Worm (Caenorhabditis elegans) whole organism, L1 larva: ENCODE results near the gene str-6.

Source experiments
- C04F5.9 ChIP-seq: sonication (generic microtip); optimal IDR thresholded peaks from 2 replicates; lab custom pipeline; 2016; ENCODE audit warnings: missing genetic modification characterization, missing compliant biosample characterization
- C34B4.2 ChIP-seq: sonication (generic microtip); optimal IDR thresholded peaks from 2 replicates; lab custom pipeline; 2017; ENCODE audit warnings: mild to moderate bottlenecking, missing genetic modification characterization, missing compliant biosample characterization
- aha-1 ChIP-seq: fragments of 150-350 bp; optimal IDR thresholded peaks from 2 replicates; lab custom pipeline; 2014; ENCODE audit warnings: missing biosample characterization, missing genetic modification characterization
- alr-1 ChIP-seq: fragments of 200-800 bp; sonication (Bioruptor generic); optimal IDR thresholded peaks from 2 replicates; lab custom pipeline; 2018; ENCODE audit warnings: borderline replicate concordance, mild to moderate bottlenecking, missing genetic modification characterization, missing compliant biosample characterization
- aly-2 ChIP-seq: fragments of 150-350 bp; optimal IDR thresholded peaks from 2 replicates; lab custom pipeline; 2014; ENCODE audit warnings: missing biosample characterization, missing genetic modification characterization
- blmp-1 ChIP-seq: fragments of 150-350 bp; optimal IDR thresholded peaks from 2 replicates; lab custom pipeline; 2014; ENCODE audit warnings: missing biosample characterization, missing genetic modification characterization
- ceh-8 ChIP-seq: fragments of 200-800 bp; sonication (Bioruptor generic); optimal IDR thresholded peaks from 2 replicates; lab custom pipeline; 2018; ENCODE audit warnings: mild to moderate bottlenecking, missing genetic modification characterization, moderate library complexity, missing compliant biosample characterization
- ceh-90 ChIP-seq: sonication (generic microtip); optimal IDR thresholded peaks from 2 replicates; lab custom pipeline; 2016; ENCODE audit warnings: missing genetic modification characterization, missing compliant biosample characterization
- dpl-1 ChIP-seq, 3 experiments: fragments of 150-350 bp in 2 of 3; sonication (generic microtip) in 1 of 3; optimal IDR thresholded peaks; 2 replicates each; lab custom pipeline; 2014 to 2017; ENCODE audit warnings: missing biosample characterization in 3 of 3, missing genetic modification characterization in 3 of 3, missing genetic modification reagents in 3 of 3
- efl-1 ChIP-seq, 4 experiments: fragments of 150-350 bp; optimal IDR thresholded peaks in 3 of 4; peaks in 1 of 4; 1 replicate in 1 of 4; 2 replicates in 3 of 4; lab custom pipeline; 2014; ENCODE audit warnings: missing biosample characterization in 2 of 4, missing genetic modification characterization in 2 of 4, missing genetic modification reagents in 2 of 4
- egl-27 ChIP-seq, 2 experiments: fragments of 150-350 bp in 1 of 2; sonication (generic microtip); optimal IDR thresholded peaks; 3 replicates each; lab custom pipeline; 2017 to 2018; ENCODE audit warnings: missing biosample characterization in 2 of 2, missing genetic modification characterization in 2 of 2, missing genetic modification reagents in 2 of 2
- elt-3 ChIP-seq, 6 experiments: fragments of 150-350 bp in 1 of 6; sonication (generic microtip); optimal IDR thresholded peaks; 2 replicates each; lab custom pipeline; 2017 to 2018; ENCODE audit warnings: missing biosample characterization in 6 of 6, missing genetic modification characterization in 6 of 6, inconsistent platforms in 1 of 6
- fkh-10 ChIP-seq: sonication (generic microtip); optimal IDR thresholded peaks from 2 replicates; lab custom pipeline; 2017; ENCODE audit warnings: missing biosample characterization, missing genetic modification reagents, missing genetic modification characterization
- fkh-8 ChIP-seq: sonication (generic microtip); optimal IDR thresholded peaks from 2 replicates; lab custom pipeline; 2016; ENCODE audit warnings: mild to moderate bottlenecking, missing genetic modification characterization, missing compliant biosample characterization
- hlh-17 ChIP-seq: fragments of 200-800 bp; sonication (Bioruptor generic); optimal IDR thresholded peaks from 2 replicates; lab custom pipeline; 2018; ENCODE audit warnings: missing genetic modification characterization, mild to moderate bottlenecking, missing compliant biosample characterization, moderate library complexity, borderline replicate concordance
- irx-1 ChIP-seq: sonication (generic microtip); optimal IDR thresholded peaks from 2 replicates; lab custom pipeline; 2016; ENCODE audit warnings: missing genetic modification characterization, missing compliant biosample characterization
- isw-1 ChIP-seq: fragments of 200-800 bp; sonication (Bioruptor generic); IDR thresholded peaks from 2 replicates; pipeline ENCODE4 v1.3.6; 2022; ENCODE audit warnings: missing genetic modification characterization, missing compliant biosample characterization
- lir-3 ChIP-seq: sonication (generic microtip); optimal IDR thresholded peaks from 2 replicates; lab custom pipeline; 2016; ENCODE audit warnings: mild to moderate bottlenecking, missing genetic modification characterization, moderate library complexity, missing compliant biosample characterization; ENCODE audit not compliant: poor library complexity
- mdl-1 ChIP-seq, 2 experiments: fragments of 150-350 bp; optimal IDR thresholded peaks; 2 replicates each; lab custom pipeline; 2014 to 2017; ENCODE audit warnings: missing biosample characterization in 2 of 2, missing genetic modification characterization in 2 of 2, inconsistent platforms in 1 of 2
- nhr-71 ChIP-seq: sonication (generic microtip); optimal IDR thresholded peaks from 2 replicates; lab custom pipeline; 2016; ENCODE audit warnings: mild to moderate bottlenecking, missing genetic modification characterization, moderate library complexity, missing compliant biosample characterization
- nhr-76 ChIP-seq: sonication (generic microtip); optimal IDR thresholded peaks from 2 replicates; lab custom pipeline; 2017; ENCODE audit warnings: missing biosample characterization, missing genetic modification characterization
- nhr-85 ChIP-seq: sonication (generic microtip); peaks from one replicate; lab custom pipeline; 2016; ENCODE audit warnings: missing genetic modification characterization, inconsistent platforms, missing compliant biosample characterization
- pag-3 ChIP-seq: sonication (generic microtip); optimal IDR thresholded peaks from 2 replicates; lab custom pipeline; 2017; ENCODE audit warnings: missing genetic modification characterization, mild to moderate bottlenecking, missing compliant biosample characterization, antibody characterized with exemption, borderline replicate concordance; ENCODE audit not compliant: insufficient read depth
- snpc-4 ChIP-seq: fragments of 150-350 bp; optimal IDR thresholded peaks from 2 replicates; lab custom pipeline; 2014; ENCODE audit warnings: missing biosample characterization, missing genetic modification characterization
- sup-37 ChIP-seq: fragments of 200-800 bp; sonication (Bioruptor generic); optimal IDR thresholded peaks from 2 replicates; lab custom pipeline; 2018; ENCODE audit warnings: mild to moderate bottlenecking, missing genetic modification characterization, missing compliant biosample characterization
- tbx-2 ChIP-seq: sonication (generic microtip); optimal IDR thresholded peaks from 2 replicates; lab custom pipeline; 2016; ENCODE audit warnings: missing genetic modification characterization, missing compliant biosample characterization
- unc-130 ChIP-seq: fragments of 150-350 bp; optimal IDR thresholded peaks from 2 replicates; lab custom pipeline; 2017; ENCODE audit warnings: missing biosample characterization, missing genetic modification characterization, inconsistent platforms
- xbp-1 ChIP-seq: sonication (generic microtip); optimal IDR thresholded peaks from 2 replicates; lab custom pipeline; 2016; ENCODE audit warnings: missing genetic modification characterization, missing compliant biosample characterization
- zip-4 ChIP-seq: fragments of 200-800 bp; sonication (Bioruptor generic); optimal IDR thresholded peaks from 2 replicates; lab custom pipeline; 2018; ENCODE audit warnings: mild to moderate bottlenecking, missing genetic modification characterization, moderate library complexity, missing compliant biosample characterization
- ztf-11 ChIP-seq, 2 experiments: sonication (generic microtip); optimal IDR thresholded peaks; 2 replicates each; lab custom pipeline; 2016 to 2017; ENCODE audit warnings: missing genetic modification characterization in 2 of 2, missing biosample characterization in 1 of 2, missing compliant biosample characterization in 1 of 2

The str-6 gene

ce11 chrV:15707982-15708381 is 42.0 kb downstream of the str-6 start (continued):
- no peak for TF ChIP-seq fkh-8
- no peak for TF ChIP-seq nhr-76 (tag; lab: Kevin White, UChicago)

ce11 chrV:15704745-15705144 is 45.3 kb downstream of the str-6 start, which contains the start of gene twk-34:
Gene twk-34, plus strand, starts transcription at chrV:15704960.
- TF ChIP-seq xbp-1 (tag; lab: Kevin White, UChicago) (no peak), zip-4 (no peak), hlh-17 (no peak), elt-3 (tag; optimal IDR thresholded peaks at IDR 0.05; lab: Kevin White, UChicago) (peak in 1 of 6 experiments; percentile 51), egl-27 (tag; optimal IDR thresholded peaks at IDR 0.05; lab: Kevin White, UChicago) (no peak), blmp-1 (tag; lab: Kevin White, UChicago) (peak; percentile 5), ceh-90 (tag; lab: Kevin White, UChicago) (no peak), nhr-85 (peak; percentile 29), nhr-71 (tag; lab: Kevin White, UChicago) (no peak)
- TF ChIP-seq, all 84 proteins: peak for 3

ce11 chrV:15702263-15702662 is 47.8 kb downstream of the str-6 start, which contains the start of gene nhr-53:
Gene nhr-53, minus strand, starts transcription at chrV:15702363.
- TF ChIP-seq irx-1 (tag; lab: Kevin White, UChicago) (no peak), snpc-4 (no peak), fkh-10 (no peak), dpl-1 (GFP tag; optimal IDR thresholded peaks at IDR 0.05; lab: Kevin White, UChicago) (no peak), hlh-17 (no peak), elt-3 (tag; optimal IDR thresholded peaks at IDR 0.05; lab: Kevin White, UChicago) (no peak), efl-1 (optimal IDR thresholded peaks at IDR 0.05; lab: Kevin White, UChicago) (no peak), efl-1 (GFP tag; optimal IDR thresholded peaks at IDR 0.05 in 1 of 2; lab: Kevin White, UChicago) (peak in 1 of 2 experiments; percentile 30), C34B4.2 (no peak), C04F5.9 (tag; lab: Kevin White, UChicago) (no peak)
- TF ChIP-seq, all 84 proteins: peak for 1

- TF ChIP-seq efl-1 (optimal IDR thresholded peaks at IDR 0.05; lab: Kevin White, UChicago) (no peak), efl-1 (GFP tag; optimal IDR thresholded peaks at IDR 0.05 in 1 of 2; lab: Kevin White, UChicago) (no peak), blmp-1 (tag; lab: Kevin White, UChicago) (no peak), nhr-71 (tag; lab: Kevin White, UChicago) (no peak), tbx-2 (no peak), ceh-8 (GFP tag; lab: Kevin White, UChicago) (no peak), ztf-11 (tag; optimal IDR thresholded peaks at IDR 0.05; lab: Kevin White, UChicago) (no peak), sup-37 (GFP tag; lab: Kevin White, UChicago) (no peak), alr-1 (tag; lab: Kevin White, UChicago) (no peak), unc-130 (tag; lab: Kevin White, UChicago) (no peak), mdl-1 (tag; optimal IDR thresholded peaks at IDR 0.05; lab: Kevin White, UChicago) (no peak), aly-2 (tag; lab: Kevin White, UChicago) (no peak), isw-1 (GFP tag; lab: Robert Waterston, UW) (no peak), lir-3 (no peak), nhr-76 (tag; lab: Kevin White, UChicago) (no peak), pag-3 (tag; lab: Kevin White, UChicago) (no peak), snpc-4 (no peak), zip-4 (no peak), aha-1 (tag; lab: Kevin White, UChicago) (no peak)
- TF ChIP-seq, all 84 proteins: peak for 0
Observed at ce11 chrV:15699799-15700198, 50.2 kb downstream of the str-6 start, which contains the start of gene nhr-199. Gene nhr-199, minus strand, starts transcription at chrV:15699899.
